Worm (Caenorhabditis elegans): ENCODE data around the gene rmh-2.

ce11 chrV:9918410-9918809 is 12.2 kb downstream of the rmh-2 start, which contains the start of gene C50H2.5:
- TF ChIP-seq aly-2 (tag; optimal IDR thresholded peaks at IDR 0.05) = no peak
- no peak for TF ChIP-seq ztf-11 (tag; optimal IDR thresholded peaks at IDR 0.05)
- no peak for TF ChIP-seq lin-13 (GFP tag; optimal IDR thresholded peaks at IDR 0.05)
- no peak for TF ChIP-seq nhr-23 (tag; optimal IDR thresholded peaks at IDR 0.05)
- no peak for TF ChIP-seq elt-3 (tag; optimal IDR thresholded peaks at IDR 0.05)
- no peak for TF ChIP-seq nhr-12 (tag; optimal IDR thresholded peaks at IDR 0.05)

Data from whole organism, L2 larva.